Worm (Caenorhabditis elegans): ENCODE results near the gene ZK512.11.

DNA sequence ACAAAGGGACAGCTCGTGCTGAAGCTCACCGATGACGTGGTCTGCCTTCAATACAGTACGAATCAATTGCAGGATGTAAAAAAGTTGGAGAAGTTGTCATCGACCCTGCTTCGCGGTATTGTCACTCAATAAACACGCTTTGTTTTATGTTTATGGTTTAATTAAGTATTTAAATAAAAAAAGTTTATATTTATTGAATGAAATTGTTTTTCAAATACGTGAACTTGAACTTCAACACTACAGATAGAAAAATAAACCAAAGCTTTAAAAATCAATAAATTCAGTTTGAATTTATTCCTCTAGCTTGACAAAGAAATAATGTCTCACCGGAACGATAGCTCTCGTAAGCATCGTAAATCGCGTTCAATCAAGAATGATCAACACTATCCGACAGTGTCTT lies 1.8 kb downstream of the ZK512.11 start, which contains the start of gene ZK512.8:
- TF ChIP-seq dao-5 (tag; optimal IDR thresholded peaks at IDR 0.05) (no peak), him-1 (tag; optimal IDR thresholded peaks at IDR 0.05) (no peak), W03F9.2 (tag; optimal IDR thresholded peaks at IDR 0.05) (no peak)

Measured in whole organism, L4/young adult.